Fruit fly (Drosophila melanogaster) whole organism, embryonic: ENCODE data around the gene Dh44.

Source experiments
- CG10431 ChIP-seq: fragments of 200-800 bp; sonication (Bioruptor generic); optimal IDR thresholded peaks from 3 replicates; lab custom pipeline; 2018; ENCODE audit warnings: missing biosample characterization, mild to moderate bottlenecking, missing genetic modification characterization
- CG10979 ChIP-seq: fragments of 200-800 bp; sonication (Bioruptor generic); optimal IDR thresholded peaks from 2 replicates; lab custom pipeline; 2018; ENCODE audit warnings: missing biosample characterization, mild to moderate bottlenecking, missing genetic modification characterization, moderate library complexity
- CG12744 ChIP-seq: fragments of 200-800 bp; sonication (Bioruptor generic); optimal IDR thresholded peaks from 2 replicates; lab custom pipeline; 2016; ENCODE audit warnings: missing biosample characterization, missing genetic modification characterization
- CG12769 ChIP-seq: fragments of 200-800 bp; sonication (Bioruptor generic); optimal IDR thresholded peaks from 2 replicates; lab custom pipeline; 2019; ENCODE audit warnings: missing biosample characterization, mild to moderate bottlenecking, missing genetic modification characterization, moderate library complexity
- CG15269 ChIP-seq: fragments of 200-800 bp; sonication (Bioruptor generic); optimal IDR thresholded peaks from 2 replicates; lab custom pipeline; 2018; ENCODE audit warnings: missing biosample characterization, mild to moderate bottlenecking, missing genetic modification characterization, moderate library complexity
- CG1602 ChIP-seq: fragments of 200-800 bp; sonication (Bioruptor generic); optimal IDR thresholded peaks from 3 replicates; lab custom pipeline; 2016; ENCODE audit warnings: missing biosample characterization, missing genetic modification characterization
- CG1603 ChIP-seq: fragments of 200-800 bp; sonication (Bioruptor generic); optimal IDR thresholded peaks from 2 replicates; lab custom pipeline; 2019; ENCODE audit warnings: missing biosample characterization, mild to moderate bottlenecking, missing genetic modification characterization, moderate library complexity
- CG1647 ChIP-seq: fragments of 200-800 bp; sonication (Bioruptor generic); optimal IDR thresholded peaks from 3 replicates; lab custom pipeline; 2016; ENCODE audit warnings: missing biosample characterization, missing genetic modification characterization
- CG18476 ChIP-seq: fragments of 200-800 bp; sonication (Bioruptor generic); optimal IDR thresholded peaks from 2 replicates; lab custom pipeline; 2016; ENCODE audit warnings: missing biosample characterization, mild to moderate bottlenecking, missing genetic modification characterization
- CG33557 ChIP-seq: fragments of 200-800 bp; sonication (Bioruptor generic); optimal IDR thresholded peaks from 2 replicates; lab custom pipeline; 2019; ENCODE audit warnings: missing biosample characterization, mild to moderate bottlenecking, missing genetic modification characterization, moderate library complexity
- CG4328 ChIP-seq: fragments of 200-800 bp; sonication (Bioruptor generic); optimal IDR thresholded peaks from 3 replicates; lab custom pipeline; 2017; ENCODE audit warnings: missing biosample characterization, missing genetic modification reagents, missing genetic modification characterization
- CG5953 ChIP-seq: fragments of 200-800 bp; sonication (Bioruptor generic); IDR thresholded peaks from 2 replicates; pipeline ENCODE4 v1.3.6; 2022; ENCODE audit warnings: missing biosample characterization, missing genetic modification characterization
- CG6654 ChIP-seq: fragments of 200-800 bp; sonication (Bioruptor generic); optimal IDR thresholded peaks from 2 replicates; lab custom pipeline; 2017; ENCODE audit warnings: missing biosample characterization, mild to moderate bottlenecking, missing genetic modification characterization
- CG7357 ChIP-seq: fragments of 200-800 bp; sonication (Bioruptor generic); IDR thresholded peaks from 3 replicates; pipeline ENCODE4 v1.3.6; 2022; ENCODE audit warnings: missing biosample characterization, missing genetic modification characterization
- CG8281 ChIP-seq: fragments of 200-800 bp; sonication (Bioruptor generic); optimal IDR thresholded peaks from 2 replicates; lab custom pipeline; 2018; ENCODE audit warnings: missing biosample characterization, mild to moderate bottlenecking, missing genetic modification characterization, moderate library complexity
- CG8924 ChIP-seq: fragments of 200-800 bp; optimal IDR thresholded peaks from 3 replicates; lab custom pipeline; 2019; ENCODE audit warnings: missing biosample characterization, mild to moderate bottlenecking, missing genetic modification characterization, moderate library complexity
- CG9215 ChIP-seq: fragments of 200-800 bp; sonication (Bioruptor generic); IDR thresholded peaks from 2 replicates; pipeline ENCODE4 v1.3.6; 2022; ENCODE audit warnings: missing biosample characterization, missing genetic modification characterization
- Drgx ChIP-seq: fragments of 200-800 bp; sonication (Bioruptor generic); IDR thresholded peaks from 2 replicates; pipeline ENCODE4 v1.3.6; 2022; ENCODE audit warnings: missing biosample characterization, missing genetic modification characterization
- ERR ChIP-seq: fragments of 200-800 bp; sonication (Bioruptor generic); optimal IDR thresholded peaks from 2 replicates; lab custom pipeline; 2016; ENCODE audit warnings: missing biosample characterization, missing genetic modification characterization
- Fer2 ChIP-seq: fragments of 200-800 bp; sonication (Bioruptor generic); optimal IDR thresholded peaks from 2 replicates; lab custom pipeline; 2018; ENCODE audit warnings: missing biosample characterization, mild to moderate bottlenecking, missing genetic modification characterization, moderate library complexity
- HLH3B ChIP-seq: fragments of 200-800 bp; sonication (Bioruptor generic); IDR thresholded peaks from 2 replicates; pipeline ENCODE4 v1.3.6; 2022; ENCODE audit warnings: missing biosample characterization, missing genetic modification characterization
- Hand ChIP-seq: fragments of 200-800 bp; sonication (Bioruptor generic); optimal IDR thresholded peaks from 2 replicates; lab custom pipeline; 2017; ENCODE audit warnings: mild to moderate bottlenecking, missing biosample characterization, missing genetic modification reagents, missing genetic modification characterization
- HmgD ChIP-seq: fragments of 200-800 bp; sonication (Bioruptor generic); optimal IDR thresholded peaks from 3 replicates; lab custom pipeline; 2016; ENCODE audit warnings: missing biosample characterization, missing genetic modification characterization
- MTF-1 ChIP-seq: fragments of 200-800 bp; sonication (Bioruptor generic); optimal IDR thresholded peaks from 2 replicates; lab custom pipeline; 2018; ENCODE audit warnings: missing biosample characterization, mild to moderate bottlenecking, missing genetic modification characterization, borderline replicate concordance
- Myb ChIP-seq: fragments of 200-800 bp; sonication (Bioruptor generic); optimal IDR thresholded peaks from 2 replicates; lab custom pipeline; 2016; ENCODE audit warnings: missing biosample characterization, missing genetic modification characterization
- Ptx1 ChIP-seq: fragments of 200-800 bp; sonication (Bioruptor generic); IDR thresholded peaks from 2 replicates; pipeline ENCODE4 v1.3.6; 2022; ENCODE audit warnings: missing biosample characterization, missing genetic modification characterization
- Xrp1 ChIP-seq: fragments of 200-800 bp; sonication (Bioruptor generic); IDR thresholded peaks from 2 replicates; pipeline ENCODE4 v1.3.6; 2022; ENCODE audit warnings: missing biosample characterization, missing genetic modification characterization
- al ChIP-seq: fragments of 200-800 bp; sonication (Bioruptor generic); IDR thresholded peaks from 2 replicates; pipeline ENCODE4 v1.3.6; 2022; ENCODE audit warnings: missing biosample characterization, missing genetic modification characterization
- dpn ChIP-seq, 2 experiments: fragments of 200-800 bp; sonication (Bioruptor generic); optimal IDR thresholded peaks; 3 replicates each; lab custom pipeline; 2016; ENCODE audit warnings: missing biosample characterization in 2 of 2, missing genetic modification characterization in 2 of 2
- dysf ChIP-seq: fragments of 200-800 bp; sonication (Bioruptor generic); IDR thresholded peaks from 3 replicates; pipeline ENCODE4 v1.3.6; 2022; ENCODE audit warnings: missing biosample characterization, missing genetic modification characterization
- emc ChIP-seq: fragments of 200-800 bp; sonication (Bioruptor generic); optimal IDR thresholded peaks from 2 replicates; lab custom pipeline; 2016; ENCODE audit warnings: missing biosample characterization, missing genetic modification characterization
- ewg ChIP-seq: fragments of 200-800 bp; sonication (Bioruptor generic); optimal IDR thresholded peaks from 3 replicates; lab custom pipeline; 2017; ENCODE audit warnings: mild to moderate bottlenecking, missing biosample characterization, missing genetic modification reagents, missing genetic modification characterization
- exex ChIP-seq: fragments of 200-800 bp; sonication (Bioruptor generic); optimal IDR thresholded peaks from 4 replicates; lab custom pipeline; 2018; ENCODE audit warnings: missing biosample characterization, mild to moderate bottlenecking, missing genetic modification characterization, moderate library complexity
- gro ChIP-seq: fragments of 200-800 bp; sonication (Bioruptor generic); optimal IDR thresholded peaks from 2 replicates; lab custom pipeline; 2016; ENCODE audit warnings: missing biosample characterization, missing genetic modification characterization
- h ChIP-seq: fragments of >200 bp; optimal IDR thresholded peaks from 2 replicates; lab custom pipeline; 2017
- hth ChIP-seq: fragments of >200 bp; optimal IDR thresholded peaks from 2 replicates; lab custom pipeline; 2017; ENCODE audit warnings: inconsistent platforms
- ken ChIP-seq: fragments of 200-800 bp; sonication (Bioruptor generic); IDR thresholded peaks from 3 replicates; pipeline ENCODE4 v1.3.6; 2022; ENCODE audit warnings: missing biosample characterization, missing genetic modification characterization
- klu ChIP-seq: fragments of 200-800 bp; sonication (Bioruptor generic); IDR thresholded peaks from 2 replicates; pipeline ENCODE4 v1.3.6; 2022; ENCODE audit warnings: missing biosample characterization, missing genetic modification characterization
- lilli ChIP-seq: fragments of 200-800 bp; sonication (Bioruptor generic); optimal IDR thresholded peaks from 3 replicates; lab custom pipeline; 2016; ENCODE audit warnings: missing biosample characterization, missing genetic modification characterization
- lola ChIP-seq, 3 experiments: fragments of >200 bp in 2 of 3; fragments of 200-800 bp in 1 of 3; sonication (Bioruptor generic) in 1 of 3; optimal IDR thresholded peaks; 2 replicates each; lab custom pipeline; 2017 to 2019; ENCODE audit warnings: missing biosample characterization in 3 of 3, missing genetic modification characterization in 3 of 3, mild to moderate bottlenecking in 1 of 3, moderate library complexity in 1 of 3
- mam ChIP-seq: fragments of 200-800 bp; sonication (Bioruptor generic); optimal IDR thresholded peaks from 3 replicates; lab custom pipeline; 2016; ENCODE audit warnings: missing biosample characterization, missing genetic modification characterization
- nerfin-1 ChIP-seq: fragments of 200-800 bp; sonication (Bioruptor generic); optimal IDR thresholded peaks from 3 replicates; lab custom pipeline; 2019; ENCODE audit warnings: missing biosample characterization, mild to moderate bottlenecking, missing genetic modification characterization, moderate library complexity
- peb ChIP-seq: fragments of 200-800 bp; sonication (Bioruptor generic); IDR thresholded peaks from 2 replicates; pipeline ENCODE4 v1.3.6; 2022; ENCODE audit warnings: missing biosample characterization, missing genetic modification characterization
- phol ChIP-seq: fragments of 200-800 bp; sonication (Bioruptor generic); optimal IDR thresholded peaks from 3 replicates; lab custom pipeline; 2018; ENCODE audit warnings: missing biosample characterization, mild to moderate bottlenecking, missing genetic modification characterization, moderate library complexity
- pros ChIP-seq: fragments of 200-800 bp; sonication (Bioruptor generic); optimal IDR thresholded peaks from 3 replicates; lab custom pipeline; 2019; ENCODE audit warnings: missing biosample characterization, mild to moderate bottlenecking, missing genetic modification characterization, moderate library complexity
- row ChIP-seq: fragments of 200-800 bp; sonication (Bioruptor generic); IDR thresholded peaks from 3 replicates; pipeline ENCODE4 v1.3.6; 2022; ENCODE audit warnings: missing biosample characterization, missing genetic modification characterization
- scrt ChIP-seq: fragments of 200-800 bp; sonication (Bioruptor generic); optimal IDR thresholded peaks from 2 replicates; lab custom pipeline; 2018; ENCODE audit warnings: missing biosample characterization, mild to moderate bottlenecking, missing genetic modification characterization, moderate library complexity
- slbo ChIP-seq: fragments of 200-800 bp; sonication (Bioruptor generic); IDR thresholded peaks from 2 replicates; pipeline ENCODE4 v1.3.6; 2022; ENCODE audit warnings: missing biosample characterization, missing genetic modification characterization
- tio ChIP-seq: fragments of 200-800 bp; sonication (Bioruptor generic); optimal IDR thresholded peaks from 2 replicates; lab custom pipeline; 2017; ENCODE audit warnings: missing biosample characterization, missing genetic modification characterization, inconsistent platforms
- tup ChIP-seq: fragments of 200-800 bp; sonication (Bioruptor generic); optimal IDR thresholded peaks from 2 replicates; lab custom pipeline; 2016; ENCODE audit warnings: missing biosample characterization, mild to moderate bottlenecking, missing genetic modification characterization, moderate library complexity
- twi ChIP-seq: fragments of 200-800 bp; optimal IDR thresholded peaks from 2 replicates; lab custom pipeline; 2019; ENCODE audit warnings: missing biosample characterization, mild to moderate bottlenecking, missing genetic modification characterization, moderate library complexity

Gene Dh44

DNA sequence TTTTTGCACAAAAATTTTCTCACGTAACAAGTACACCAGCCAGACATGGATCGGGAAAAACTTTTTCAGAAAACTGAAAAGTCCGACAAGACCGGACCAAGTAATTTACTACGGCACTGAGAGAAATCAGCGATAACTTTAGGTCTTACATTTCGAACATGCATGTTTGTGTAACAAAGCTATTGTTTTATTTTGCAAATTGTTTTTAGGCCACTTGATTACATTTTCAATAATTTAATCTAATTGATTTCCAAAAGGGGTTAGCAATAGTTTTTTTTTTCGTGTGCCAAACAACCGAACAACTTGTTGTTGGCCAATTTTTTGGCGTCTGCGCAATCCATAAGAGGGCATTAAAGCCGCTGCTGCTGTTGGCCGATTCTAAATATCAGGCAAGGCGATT, 24.9 kb upstream of the Dh44 start (continued):
- TF ChIP-seq CG8281 (tag; lab: Kevin White, UChicago) (no peak), Xrp1 (GFP tag; lab: Robert Waterston, UW) (peak; percentile 57), scrt (GFP tag; lab: Kevin White, UChicago) (peak; percentile 82), row (peak; percentile 64), CG8924 (peak; percentile 15), CG4328 (GFP tag; lab: Kevin White, UChicago) (no peak), lilli (GFP tag; lab: Kevin White, UChicago) (peak; percentile 81), CG33557 (GFP tag; lab: Kevin White, UChicago) (no peak), CG10979 (tag; lab: Kevin White, UChicago) (peak; percentile 57), tup (GFP tag; lab: Kevin White, UChicago) (peak; percentile 3), Drgx (peak; percentile 96), CG1603 (tag; lab: Kevin White, UChicago) (peak; percentile 54), CG15269 (tag; lab: Kevin White, UChicago) (peak; percentile 64), MTF-1 (GFP tag; lab: Kevin White, UChicago) (peak; percentile 7), dysf (GFP tag; lab: Robert Waterston, UW) (peak; percentile 80), al (GFP tag; lab: Robert Waterston, UW) (no peak; the same call in 1 of the 2 replicates), CG10431 (GFP tag; lab: Kevin White, UChicago) (no peak), gro (peak; percentile 16), klu (GFP tag; lab: Robert Waterston, UW) (0 out of 2 replicates have a peak, but pooled peaks have one; percentile 33), HmgD (no peak), ewg (GFP tag; lab: Kevin White, UChicago) (peak; percentile 65), Ptx1 (GFP tag; lab: Robert Waterston, UW) (peak; percentile 70), HLH3B (peak; percentile 70), lola (GFP tag; optimal IDR thresholded peaks at IDR 0.05; lab: Kevin White, UChicago) (no peak), Fer2 (tag; lab: Kevin White, UChicago) (no peak), twi (tag; lab: Kevin White, UChicago) (no peak), CG1602 (GFP tag; lab: Kevin White, UChicago) (peak; percentile 28), emc (GFP tag; lab: Kevin White, UChicago) (peak; percentile 52), CG1647 (GFP tag; lab: Kevin White, UChicago) (peak; percentile 21), nerfin-1 (tag; lab: Kevin White, UChicago) (peak; percentile 13), mam (GFP tag; lab: Kevin White, UChicago) (peak; percentile 67), pros (GFP tag; lab: Kevin White, UChicago) (no peak), h (lab: Kevin White, UChicago) (no peak), CG18476 (GFP tag; lab: Kevin White, UChicago) (peak; percentile 59), phol (tag; lab: Kevin White, UChicago) (peak; percentile 59), slbo (GFP tag; lab: Robert Waterston, UW) (peak; percentile 63; the same call in 1 of the 2 replicates), dpn (GFP tag; optimal IDR thresholded peaks at IDR 0.05; lab: Kevin White, UChicago) (peak; percentile 57 to 70), CG5953 (GFP tag; lab: Robert Waterston, UW) (no peak), Myb (peak; percentile 30), peb (GFP tag; lab: Robert Waterston, UW) (no peak), CG6654 (peak; percentile 33), ken (GFP tag; lab: Robert Waterston, UW) (0 out of 3 replicates have a peak, but pooled peaks have one; percentile 5), hth (lab: Kevin White, UChicago) (no peak), ERR (GFP tag; lab: Kevin White, UChicago) (peak; percentile 24), Hand (GFP tag; lab: Kevin White, UChicago) (peak; percentile 47), CG7357 (GFP tag; lab: Robert Waterston, UW) (0 out of 3 replicates have a peak, but pooled peaks have one; percentile 47), CG12769 (tag; lab: Kevin White, UChicago) (peak; percentile 69), exex (tag; lab: Kevin White, UChicago) (no peak), CG9215 (GFP tag; lab: Robert Waterston, UW) (peak; percentile 32; the same call in 1 of the 2 replicates), CG12744 (GFP tag; lab: Kevin White, UChicago) (peak; percentile 12), tio (GFP tag; lab: Kevin White, UChicago) (peak; percentile 44)
